Fruit fly (Drosophila melanogaster): ENCODE results near the gene CG12229.

CG12229 gene

dm6 chr3L:17415967-17416749 lies 20.1 kb downstream of the CG12229 start (continued):
- peak; percentile 34 for TF ChIP-seq CG2678 (tag; optimal IDR thresholded peaks at IDR 0.05)
- TF ChIP-seq CG10462 (GFP tag; optimal IDR thresholded peaks at IDR 0.05) = peak; percentile 44
- peak; percentile 29 for TF ChIP-seq Xbp1 (GFP tag; optimal IDR thresholded peaks at IDR 0.05)
- TF ChIP-seq chn (GFP tag; optimal IDR thresholded peaks at IDR 0.05) = peak; percentile 65
- TF ChIP-seq Elba2 (GFP tag; optimal IDR thresholded peaks at IDR 0.05) = peak; percentile 83
- TF ChIP-seq Blimp-1 (GFP tag; optimal IDR thresholded peaks at IDR 0.05) = peak; percentile 7
- TF ChIP-seq Side (GFP tag; optimal IDR thresholded peaks at IDR 0.05) = peak; percentile 27
- no peak for TF ChIP-seq CG34376 (GFP tag; optimal IDR thresholded peaks at IDR 0.05)
- no peak for TF ChIP-seq Trl (optimal IDR thresholded peaks at IDR 0.05)
- peak; percentile 26 for TF ChIP-seq Trl (GFP tag; optimal IDR thresholded peaks at IDR 0.05)
- peak; percentile 28 for TF ChIP-seq jumu (GFP tag; optimal IDR thresholded peaks at IDR 0.05)
- TF ChIP-seq nmo (GFP tag; optimal IDR thresholded peaks at IDR 0.05) = peak; percentile 61
- peak; percentile 39 for TF ChIP-seq CG1602 (GFP tag; optimal IDR thresholded peaks at IDR 0.05)
- peak; percentile 57 for TF ChIP-seq D (optimal IDR thresholded peaks at IDR 0.05)
- peak; percentile 5 for TF ChIP-seq D (GFP tag; optimal IDR thresholded peaks at IDR 0.05)
- no peak for TF ChIP-seq Lhr (GFP tag; optimal IDR thresholded peaks at IDR 0.05)
- peak; percentile 46 for TF ChIP-seq CG8290 (GFP tag; optimal IDR thresholded peaks at IDR 0.05)
- TF ChIP-seq CG8290 (tag; optimal IDR thresholded peaks at IDR 0.05) = no peak
- peak; percentile 31 for TF ChIP-seq tin (GFP tag; optimal IDR thresholded peaks at IDR 0.05)
- no peak for TF ChIP-seq Hr78 (GFP tag; optimal IDR thresholded peaks at IDR 0.05)
- TF ChIP-seq CG8944 (GFP tag; optimal IDR thresholded peaks at IDR 0.05) = peak; percentile 49
- no peak for TF ChIP-seq Hr39 (optimal IDR thresholded peaks at IDR 0.05)
- TF ChIP-seq dm (GFP tag; optimal IDR thresholded peaks at IDR 0.05) = peak; percentile 63
- TF ChIP-seq CG7271 (tag; optimal IDR thresholded peaks at IDR 0.05) = peak; percentile 79
- peak; percentile 56 for TF ChIP-seq gsb-n (tag; optimal IDR thresholded peaks at IDR 0.05)
- 0 out of 2 replicates have a peak, but pooled peaks have one; percentile 17 for TF ChIP-seq sens-2 (GFP tag; IDR thresholded peaks at IDR 0.05)
- peak; percentile 37 to 38 for TF ChIP-seq dpn (GFP tag; optimal IDR thresholded peaks at IDR 0.05)
- peak; percentile 5 for TF ChIP-seq CG11504 (tag; optimal IDR thresholded peaks at IDR 0.05)
- no peak for TF ChIP-seq Sox100B (GFP tag; optimal IDR thresholded peaks at IDR 0.05)
- TF ChIP-seq CG10959 (GFP tag; IDR thresholded peaks at IDR 0.05) = peak; percentile 65; the same call in 1 of the 2 replicates
- TF ChIP-seq CG18476 (GFP tag; optimal IDR thresholded peaks at IDR 0.05) = peak; percentile 26
- no peak for TF ChIP-seq tgo (GFP tag; IDR thresholded peaks at IDR 0.05)
- TF ChIP-seq CG8924 (tag; optimal IDR thresholded peaks at IDR 0.05) = peak; percentile 78
- peak; percentile 97 for TF ChIP-seq CG15479 (GFP tag; optimal IDR thresholded peaks at IDR 0.05)
- TF ChIP-seq Kr (GFP tag; optimal IDR thresholded peaks at IDR 0.05) = peak; percentile 50

dm6 chr3L:17412146-17412545 lies 24.1 kb downstream of the CG12229 start:
- peak; percentile 39 for TF ChIP-seq Ets65A (GFP tag)
- TF ChIP-seq dimm (GFP tag; IDR thresholded peaks at IDR 0.05) = no peak
- no peak for TF ChIP-seq nau (GFP tag; optimal IDR thresholded peaks at IDR 0.05)
- 0 out of 2 replicates have a peak, but pooled peaks have one; percentile 7 for TF ChIP-seq CG4404 (GFP tag; IDR thresholded peaks at IDR 0.05)
- TF ChIP-seq dpn (GFP tag; optimal IDR thresholded peaks at IDR 0.05) = no peak
- TF ChIP-seq Med (GFP tag) = peak; percentile 54
- peak; percentile 54 for TF ChIP-seq sens (GFP tag)
- TF ChIP-seq dm (GFP tag; optimal IDR thresholded peaks at IDR 0.05) = no peak
- TF ChIP-seq vvl (GFP tag; IDR thresholded peaks at IDR 0.05) = 0 out of 2 replicates have a peak, but pooled peaks have one; percentile 8
- peak; percentile 53 for TF ChIP-seq zen (tag; optimal IDR thresholded peaks at IDR 0.05)
- no peak for TF ChIP-seq CG12391 (tag; optimal IDR thresholded peaks at IDR 0.05)
